Worm (Caenorhabditis elegans) whole organism, L2 larva: ENCODE measurements around the gene str-166.

Source experiments
- ceh-82 ChIP-seq: fragments of 150-350 bp; optimal IDR thresholded peaks from 2 replicates; lab custom pipeline; 2014; ENCODE audit warnings: missing biosample characterization, missing genetic modification characterization
- fos-1 ChIP-seq: fragments of 150-350 bp; optimal IDR thresholded peaks from 2 replicates; lab custom pipeline; 2014; ENCODE audit warnings: missing biosample characterization, missing genetic modification characterization
- lin-11 ChIP-seq: fragments of 150-350 bp; sonication (generic microtip); optimal IDR thresholded peaks from 2 replicates; lab custom pipeline; 2014; ENCODE audit warnings: missing biosample characterization, missing genetic modification characterization, inconsistent platforms, mixed read lengths
- snpc-4 ChIP-seq: fragments of 150-350 bp; optimal IDR thresholded peaks from 2 replicates; lab custom pipeline; 2014; ENCODE audit warnings: missing biosample characterization, missing genetic modification characterization

DNA sequence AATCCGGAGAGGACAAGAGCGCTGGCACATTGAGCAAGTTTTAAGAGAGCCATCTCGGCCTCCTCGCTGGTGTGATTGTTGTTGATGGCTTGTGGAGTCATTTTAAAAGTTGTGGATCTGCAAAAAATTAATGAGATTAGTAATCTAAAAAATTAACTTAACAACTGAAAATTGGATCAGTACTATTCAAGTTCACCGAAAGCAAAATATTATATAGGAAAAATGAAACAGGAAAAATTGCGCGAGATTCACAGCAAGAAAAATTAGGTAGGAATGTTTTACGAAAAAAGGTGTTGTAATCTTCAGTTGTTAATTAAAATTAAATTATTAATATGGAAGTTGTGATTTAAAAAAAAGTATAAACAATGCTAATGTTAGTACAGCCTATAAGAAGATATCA, 3.2 kb downstream of the str-166 start, which contains the start of gene T08B6.1:
- TF ChIP-seq fos-1, result no peak
- TF ChIP-seq ceh-82 (tag; lab: Kevin White, UChicago), result no peak
- TF ChIP-seq lin-11 (tag; lab: Kevin White, UChicago), result no peak
- TF ChIP-seq snpc-4 (tag; lab: Kevin White, UChicago), result no peak
